Worm (Caenorhabditis elegans) whole organism, late embryonic: ENCODE measurements around the gene ZK742.7.
A peak's percentile ranks its signal among the peaks of the same experiment; 100 is the strongest.

ENCODE experiments used
- F13H6.1 ChIP-seq: sonication (generic microtip); optimal IDR thresholded peaks from 2 replicates; lab custom pipeline; 2016; ENCODE audit warnings: missing genetic modification characterization, missing compliant biosample characterization
- K09A11.1 ChIP-seq: sonication (generic microtip); optimal IDR thresholded peaks from 2 replicates; lab custom pipeline; 2017; ENCODE audit warnings: antibody characterized with exemption, mild to moderate bottlenecking, missing genetic modification characterization, missing compliant biosample characterization; ENCODE audit not compliant: insufficient read depth
- Y22D7AL.16 ChIP-seq: sonication (generic microtip); optimal IDR thresholded peaks from 2 replicates; lab custom pipeline; 2016; ENCODE audit warnings: missing genetic modification characterization, missing compliant biosample characterization
- ama-1 ChIP-seq: fragments of 150-350 bp; optimal IDR thresholded peaks from 2 replicates; lab custom pipeline; 2014
- ceh-14 ChIP-seq: sonication (generic microtip); optimal IDR thresholded peaks from 2 replicates; lab custom pipeline; 2016; ENCODE audit warnings: missing genotype, missing genetic modification characterization, missing compliant biosample characterization
- ceh-18 ChIP-seq: sonication (generic microtip); optimal IDR thresholded peaks from 2 replicates; lab custom pipeline; 2016; ENCODE audit warnings: missing genetic modification characterization, missing compliant biosample characterization
- ceh-2 ChIP-seq: sonication (generic microtip); optimal IDR thresholded peaks from 2 replicates; lab custom pipeline; 2016; ENCODE audit warnings: missing genotype, missing genetic modification characterization, missing compliant biosample characterization
- ceh-30 ChIP-seq: fragments of 150-350 bp; optimal IDR thresholded peaks from 2 replicates; lab custom pipeline; 2014; ENCODE audit warnings: missing biosample characterization, missing genetic modification characterization
- ceh-45 ChIP-seq: fragments of 200-800 bp; sonication (Bioruptor generic); IDR thresholded peaks from 2 replicates; pipeline ENCODE4 v1.3.6; 2022; ENCODE audit warnings: missing genetic modification reagents, missing genetic modification characterization, missing compliant biosample characterization
- ceh-6 ChIP-seq: fragments of 200-800 bp; sonication (Bioruptor generic); optimal IDR thresholded peaks from 2 replicates; lab custom pipeline; 2018; ENCODE audit warnings: mild to moderate bottlenecking, missing genetic modification characterization, missing compliant biosample characterization
- dmd-4 ChIP-seq: sonication (generic microtip); optimal IDR thresholded peaks from 2 replicates; lab custom pipeline; 2016; ENCODE audit warnings: borderline replicate concordance, missing genetic modification characterization, missing compliant biosample characterization
- dve-1 ChIP-seq: sonication (generic microtip); optimal IDR thresholded peaks from 2 replicates; lab custom pipeline; 2017; ENCODE audit warnings: antibody characterized with exemption, mild to moderate bottlenecking, missing genetic modification characterization, missing compliant biosample characterization
- elt-4 ChIP-seq: sonication (generic microtip); optimal IDR thresholded peaks from 2 replicates; lab custom pipeline; 2016; ENCODE audit warnings: missing genetic modification characterization, missing compliant biosample characterization
- ets-4 ChIP-seq: sonication (generic microtip); optimal IDR thresholded peaks from 2 replicates; lab custom pipeline; 2016; ENCODE audit warnings: missing genetic modification characterization, missing compliant biosample characterization
- eyg-1 ChIP-seq: sonication (generic microtip); optimal IDR thresholded peaks from 2 replicates; lab custom pipeline; 2016; ENCODE audit warnings: missing genotype, missing genetic modification characterization, missing compliant biosample characterization
- fkh-10 ChIP-seq: fragments of 150-350 bp; optimal IDR thresholded peaks from 2 replicates; lab custom pipeline; 2014; ENCODE audit warnings: missing biosample characterization, missing genetic modification reagents, missing genetic modification characterization
- fkh-6 ChIP-seq: sonication (generic microtip); optimal IDR thresholded peaks from 2 replicates; lab custom pipeline; 2016; ENCODE audit warnings: missing genetic modification characterization, missing compliant biosample characterization
- gmeb-2 ChIP-seq: sonication (generic microtip); optimal IDR thresholded peaks from 2 replicates; lab custom pipeline; 2016; ENCODE audit warnings: missing genetic modification characterization, inconsistent platforms, missing compliant biosample characterization
- hlh-13 ChIP-seq: fragments of 200-800 bp; sonication (Bioruptor generic); optimal IDR thresholded peaks from 2 replicates; lab custom pipeline; 2018; ENCODE audit warnings: mild to moderate bottlenecking, missing genetic modification characterization, missing compliant biosample characterization
- hlh-6 ChIP-seq: sonication (generic microtip); optimal IDR thresholded peaks from 2 replicates; lab custom pipeline; 2016; ENCODE audit warnings: missing genotype, missing genetic modification characterization, missing compliant biosample characterization
- lim-6 ChIP-seq: sonication (generic microtip); optimal IDR thresholded peaks from 2 replicates; lab custom pipeline; 2016; ENCODE audit warnings: missing genetic modification characterization, missing compliant biosample characterization
- lin-11 ChIP-seq: fragments of 200-800 bp; sonication (Bioruptor generic); optimal IDR thresholded peaks from 2 replicates; lab custom pipeline; 2018; ENCODE audit warnings: mild to moderate bottlenecking, missing genetic modification characterization, missing compliant biosample characterization
- madf-2 ChIP-seq: sonication (generic microtip); optimal IDR thresholded peaks from 2 replicates; lab custom pipeline; 2017; ENCODE audit warnings: missing genetic modification characterization, missing compliant biosample characterization
- nhr-11 ChIP-seq: fragments of 150-350 bp; optimal IDR thresholded peaks from 2 replicates; lab custom pipeline; 2014; ENCODE audit warnings: missing biosample characterization, missing genetic modification characterization
- odd-2 ChIP-seq: sonication (generic microtip); optimal IDR thresholded peaks from 2 replicates; lab custom pipeline; 2017; ENCODE audit warnings: antibody characterized with exemption, mild to moderate bottlenecking, missing genetic modification characterization, missing compliant biosample characterization
- pha-2 ChIP-seq: sonication (generic microtip); optimal IDR thresholded peaks from 2 replicates; lab custom pipeline; 2017; ENCODE audit warnings: mild to moderate bottlenecking, missing genetic modification characterization, missing compliant biosample characterization
- pha-4 ChIP-seq: fragments of 150-350 bp; optimal IDR thresholded peaks from 2 replicates; lab custom pipeline; 2018; ENCODE audit warnings: missing biosample characterization, missing genetic modification reagents, missing genetic modification characterization
- pros-1 ChIP-seq: fragments of 150-350 bp; optimal IDR thresholded peaks from 2 replicates; lab custom pipeline; 2014; ENCODE audit warnings: missing biosample characterization, missing genetic modification reagents, missing genetic modification characterization
- rnt-1 ChIP-seq: sonication (generic microtip); optimal IDR thresholded peaks from 2 replicates; lab custom pipeline; 2016; ENCODE audit warnings: missing genetic modification characterization, missing compliant biosample characterization
- sdc-2 ChIP-seq: sonication (generic microtip); optimal IDR thresholded peaks from 2 replicates; lab custom pipeline; 2016; ENCODE audit warnings: missing genotype, missing genetic modification characterization, missing compliant biosample characterization
- sox-2 ChIP-seq: fragments of 200-800 bp; sonication (Bioruptor generic); IDR thresholded peaks from 2 replicates; pipeline ENCODE4 v1.3.6; 2022; ENCODE audit warnings: missing genetic modification reagents, missing genetic modification characterization, missing compliant biosample characterization
- syd-9 ChIP-seq: sonication (generic microtip); optimal IDR thresholded peaks from 2 replicates; lab custom pipeline; 2016; ENCODE audit warnings: mild to moderate bottlenecking, missing genetic modification characterization, moderate library complexity, missing compliant biosample characterization
- tbx-7 ChIP-seq: sonication (generic microtip); optimal IDR thresholded peaks from 2 replicates; lab custom pipeline; 2016; ENCODE audit warnings: missing genotype, missing genetic modification characterization, missing compliant biosample characterization
- unc-3 ChIP-seq, 2 experiments: fragments of 200-800 bp in 1 of 2; sonication (Bioruptor generic) in 1 of 2; sonication (generic microtip) in 1 of 2; conservative IDR thresholded peaks in 1 of 2; optimal IDR thresholded peaks in 1 of 2; 2 replicates each; pipeline versions ENCODE4 v1.3.6 to Lab custom; 2016 to 2022; ENCODE audit warnings: missing compliant biosample characterization in 2 of 2, missing genetic modification characterization in 2 of 2, missing genetic modification reagents in 1 of 2
- unc-55 ChIP-seq: sonication (generic microtip); optimal IDR thresholded peaks from 2 replicates; lab custom pipeline; 2017; ENCODE audit warnings: missing biosample characterization, missing genetic modification reagents, missing genetic modification characterization
- zip-5 ChIP-seq: sonication (generic microtip); optimal IDR thresholded peaks from 2 replicates; lab custom pipeline; 2016; ENCODE audit warnings: missing genetic modification characterization, missing compliant biosample characterization

The ZK742.7 gene

DNA sequence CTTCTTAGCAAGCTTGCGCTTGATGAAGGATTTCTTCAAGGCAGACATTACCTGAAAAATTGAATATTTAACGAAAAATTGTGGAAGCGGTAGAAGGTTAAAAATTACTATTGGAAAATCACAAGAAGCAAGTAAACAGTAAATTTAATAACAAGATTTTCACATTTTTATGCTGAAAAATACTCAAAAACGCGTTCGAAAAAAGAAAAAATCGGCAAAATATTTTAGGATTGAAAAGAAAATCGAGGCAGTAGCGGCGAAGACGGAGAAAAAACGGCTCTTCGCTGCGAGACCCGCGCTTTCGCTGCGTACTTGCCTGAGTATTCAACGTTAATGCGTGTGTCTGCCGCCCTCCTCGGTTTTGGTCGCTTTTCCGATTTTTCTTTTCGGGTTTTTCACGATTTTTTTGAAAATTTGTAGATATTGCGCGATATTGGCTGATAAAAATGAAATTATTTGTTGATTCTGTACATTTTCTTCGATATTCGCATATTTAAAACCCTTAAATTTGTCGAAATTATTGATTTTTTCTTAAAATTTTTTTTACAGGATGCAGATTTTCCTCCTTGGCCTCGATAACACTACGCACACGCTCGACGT lies 22.1 kb upstream of the ZK742.7 start, which contains the start of the genes rpl-39 and rps-30 (continued):
- no peak for TF ChIP-seq hlh-13
- no peak for TF ChIP-seq fkh-6 (tag; lab: Kevin White, UChicago)
- no peak for TF ChIP-seq ceh-2
- TF ChIP-seq unc-3 (GFP tag; conservative IDR thresholded peaks at IDR 0.05; lab: Robert Waterston, UW) = no peak
- TF ChIP-seq unc-3 (tag; optimal IDR thresholded peaks at IDR 0.05; lab: Kevin White, UChicago) = peak; percentile 46
- TF ChIP-seq ama-1 (lab: Kevin White, UChicago) = no peak
- no peak for TF ChIP-seq tbx-7 (tag; lab: Kevin White, UChicago)
- no peak for TF ChIP-seq pha-2 (tag; lab: Kevin White, UChicago)
- TF ChIP-seq fkh-10 = no peak
- no peak for TF ChIP-seq zip-5
- no peak for TF ChIP-seq elt-4 (tag; lab: Kevin White, UChicago)
- TF ChIP-seq K09A11.1 (tag; lab: Kevin White, UChicago) = no peak
- TF ChIP-seq sox-2 (GFP tag; lab: Robert Waterston, UW) = no peak
- no peak for TF ChIP-seq pha-4
- no peak for TF ChIP-seq lim-6 (tag; lab: Kevin White, UChicago)
- TF ChIP-seq eyg-1 = no peak
- TF ChIP-seq lin-11 (tag; lab: Kevin White, UChicago) = no peak
- TF ChIP-seq unc-55 = peak; percentile 49
- peak; percentile 68 for TF ChIP-seq dve-1
- peak; percentile 73 for TF ChIP-seq rnt-1 (tag; lab: Kevin White, UChicago)
- no peak for TF ChIP-seq dmd-4 (tag; lab: Kevin White, UChicago)
- TF ChIP-seq madf-2 (tag; lab: Kevin White, UChicago) = peak; percentile 6
- TF ChIP-seq odd-2 (tag; lab: Kevin White, UChicago) = no peak
- TF ChIP-seq ceh-18 (tag; lab: Kevin White, UChicago) = peak; percentile 71
- TF ChIP-seq ceh-14 (tag; lab: Kevin White, UChicago) = no peak
- no peak for TF ChIP-seq sdc-2 (tag; lab: Kevin White, UChicago)
- TF ChIP-seq, all 69 proteins: peak for 17

- TF ChIP-seq pha-4 = no peak
These were observed 21.1 kb upstream of the ZK742.7 start, which contains the start of gene C26F1.3 for ce11 chrV:7777098-7777497. Gene C26F1.3 (plus strand): TSS chrV:7777300.

DNA sequence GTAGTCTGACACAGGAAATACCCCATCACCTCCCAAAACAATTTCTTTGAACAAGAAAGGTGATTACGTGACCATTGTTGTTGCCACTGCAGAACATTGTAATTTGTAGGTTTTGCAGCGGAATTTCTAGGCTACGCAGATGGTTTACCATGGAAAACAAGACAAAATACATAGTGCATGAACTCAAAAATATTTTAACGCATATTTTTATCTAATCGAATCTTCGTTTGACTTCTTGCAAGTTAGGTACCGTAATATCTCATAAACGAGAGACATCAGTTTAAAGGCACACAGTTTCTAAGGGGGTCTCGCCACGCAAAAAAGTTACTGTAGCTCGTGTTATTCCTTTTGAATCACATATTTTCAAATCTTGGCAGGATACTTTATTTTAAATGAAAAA lies 19.2 kb upstream of the ZK742.7 start:
- TF ChIP-seq F13H6.1 (no peak), hlh-6 (tag; lab: Kevin White, UChicago) (no peak)
- TF ChIP-seq, all 69 proteins: peak for 0

DNA sequence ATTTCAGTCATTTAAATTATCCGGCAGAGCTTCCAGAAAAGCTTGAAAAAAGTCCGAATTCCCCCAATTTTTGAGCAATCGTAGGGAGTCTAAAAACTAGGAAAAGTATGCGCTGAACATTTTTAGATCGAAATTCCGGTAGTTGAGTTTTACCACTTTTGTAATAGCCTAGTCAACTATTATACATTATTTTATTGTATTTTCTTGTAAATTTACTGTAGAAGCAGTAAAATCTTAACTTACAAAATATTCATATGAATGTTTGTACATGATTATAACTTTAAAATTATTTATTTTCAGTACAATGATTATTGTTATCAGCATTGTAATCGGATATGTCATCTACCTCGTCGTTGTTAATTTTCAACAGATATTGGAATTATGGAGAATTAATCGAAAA lies 16.7 kb upstream of the ZK742.7 start, which contains the start of gene cyp-32A1:
Gene cyp-32A1 (plus strand): TSS at position 301 of the 400 bp plus-strand sequence.
- TF ChIP-seq lin-11 (tag; lab: Kevin White, UChicago) (no peak), eyg-1 (no peak), sox-2 (GFP tag; lab: Robert Waterston, UW) (no peak), pros-1 (tag; lab: Kevin White, UChicago) (no peak), madf-2 (tag; lab: Kevin White, UChicago) (no peak), ceh-45 (GFP tag; lab: Robert Waterston, UW) (no peak), syd-9 (no peak)

DNA sequence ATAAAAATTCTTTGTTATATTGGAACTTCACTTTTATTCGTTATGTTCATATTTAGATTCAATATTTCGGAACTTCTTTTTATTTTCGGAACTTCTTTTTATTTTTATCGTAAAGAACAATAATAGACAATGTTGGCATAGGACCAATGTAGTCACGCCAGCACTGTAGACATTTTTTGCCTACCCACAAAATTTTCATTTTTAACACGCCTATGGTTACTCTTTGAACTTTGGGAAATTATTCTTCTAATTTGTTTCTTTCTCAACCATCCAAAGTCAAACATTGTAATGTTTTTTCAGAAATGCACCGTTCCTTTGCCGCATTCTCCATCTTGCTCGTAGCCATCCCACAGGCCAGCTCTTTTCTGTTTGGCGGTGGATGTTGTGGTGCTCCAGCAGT lies 13.1 kb upstream of the ZK742.7 start, which contains the start of gene C26F1.1:
Gene C26F1.1 (plus strand): TSS at position 301 of the 400 bp plus-strand sequence.
- no peak for TF ChIP-seq nhr-11 (tag; lab: Kevin White, UChicago)

- TF ChIP-seq elt-4 (tag; lab: Kevin White, UChicago) = no peak
- TF ChIP-seq ets-4 (tag; lab: Kevin White, UChicago) = no peak
- no peak for TF ChIP-seq ceh-30 (tag; lab: Kevin White, UChicago)
- TF ChIP-seq ceh-14 (tag; lab: Kevin White, UChicago) = no peak
- no peak for TF ChIP-seq fkh-10
- TF ChIP-seq eyg-1 = no peak
- no peak for TF ChIP-seq ceh-2
- TF ChIP-seq Y22D7AL.16 (tag; lab: Kevin White, UChicago) = no peak
- no peak for TF ChIP-seq ceh-6
- no peak for TF ChIP-seq pros-1 (tag; lab: Kevin White, UChicago)
- no peak for TF ChIP-seq sox-2 (GFP tag; lab: Robert Waterston, UW)
- no peak for TF ChIP-seq dmd-4 (tag; lab: Kevin White, UChicago)
- TF ChIP-seq gmeb-2 (tag; lab: Kevin White, UChicago) = no peak
These were observed 12.3 kb upstream of the ZK742.7 start for ce11 chrV:7785885-7786284.
